Worm (Caenorhabditis elegans) whole organism, midembryonic: Measurements from ENCODE around the gene C43F9.11.

Source experiments
- T22C8.4 ChIP-seq: fragments of 200-800 bp; sonication (Bioruptor generic); IDR thresholded peaks from 2 replicates; pipeline ENCODE4 v1.3.6; 2022; ENCODE audit warnings: missing genetic modification characterization, missing compliant biosample characterization
- cog-1 ChIP-seq: sonication (generic microtip); optimal IDR thresholded peaks from 2 replicates; lab custom pipeline; 2016; ENCODE audit warnings: missing genetic modification characterization, missing compliant biosample characterization
- flt-1 ChIP-seq: fragments of 200-800 bp; sonication (Bioruptor generic); IDR thresholded peaks from 2 replicates; pipeline ENCODE4 v1.3.6; 2022; ENCODE audit warnings: missing genetic modification characterization, missing compliant biosample characterization
- klf-2 ChIP-seq: fragments of 200-800 bp; sonication (Bioruptor generic); conservative IDR thresholded peaks from 2 replicates; pipeline ENCODE4 v1.3.6; 2022; ENCODE audit warnings: missing genetic modification reagents, missing genetic modification characterization, missing compliant biosample characterization
- med-1 ChIP-seq: sonication (generic microtip); optimal IDR thresholded peaks from 2 replicates; lab custom pipeline; 2017; ENCODE audit warnings: missing genetic modification characterization, mild to moderate bottlenecking, missing compliant biosample characterization, antibody characterized with exemption, missing genetic modification reagents; ENCODE audit not compliant: insufficient read depth
- ref-1 ChIP-seq: fragments of 200-800 bp; sonication (Bioruptor generic); conservative IDR thresholded peaks from 2 replicates; pipeline ENCODE4 v1.3.6; 2022; ENCODE audit warnings: missing genetic modification reagents, missing genetic modification characterization, missing compliant biosample characterization
- tab-1 ChIP-seq: fragments of 200-800 bp; sonication (Bioruptor generic); IDR thresholded peaks from 2 replicates; pipeline ENCODE4 v1.3.6; 2022; ENCODE audit warnings: missing genetic modification characterization, missing compliant biosample characterization
- ztf-23 ChIP-seq: fragments of 200-800 bp; sonication (Bioruptor generic); IDR thresholded peaks from 2 replicates; pipeline ENCODE4 v1.3.6; 2022; ENCODE audit warnings: missing genetic modification reagents, missing genetic modification characterization, missing compliant biosample characterization
- ztf-29 ChIP-seq: fragments of 200-800 bp; sonication (Bioruptor generic); IDR thresholded peaks from 2 replicates; pipeline ENCODE4 v1.3.6; 2022; ENCODE audit warnings: missing genetic modification reagents, missing genetic modification characterization, missing compliant biosample characterization

ce11 chrIV:10599983-10600382, 3.4 kb downstream of the C43F9.11 start, which contains the start of gene R09H10.1:
- no peak for TF ChIP-seq klf-2 (GFP tag; lab: Robert Waterston, UW)
- no peak for TF ChIP-seq ref-1 (GFP tag; lab: Robert Waterston, UW)
- no peak for TF ChIP-seq med-1 (GFP tag; lab: Kevin White, UChicago)
- no peak for TF ChIP-seq cog-1
- no peak for TF ChIP-seq T22C8.4 (GFP tag; lab: Robert Waterston, UW)
- no peak for TF ChIP-seq flt-1
- TF ChIP-seq ztf-29 (GFP tag; lab: Robert Waterston, UW): no peak
- TF ChIP-seq tab-1 (GFP tag; lab: Robert Waterston, UW): no peak
- TF ChIP-seq ztf-23 (GFP tag; lab: Robert Waterston, UW): no peak
